Fruit fly (Drosophila melanogaster) whole organism, prepupa: ENCODE measurements around the gene CG43759.

Source experiments
- Blimp-1 ChIP-seq: fragments of 200-800 bp; sonication (Bioruptor generic); optimal IDR thresholded peaks from 3 replicates; lab custom pipeline; 2017; ENCODE audit warnings: missing biosample characterization, missing genetic modification characterization, mild to moderate bottlenecking, moderate library complexity, missing genetic modification reagents
- CG34406 ChIP-seq: fragments of 200-800 bp; sonication (Bioruptor generic); optimal IDR thresholded peaks from 3 replicates; lab custom pipeline; 2016; ENCODE audit warnings: missing biosample characterization, missing genetic modification characterization
- dsx ChIP-seq: fragments of 200-800 bp; optimal IDR thresholded peaks from 3 replicates; lab custom pipeline; 2019; ENCODE audit warnings: missing biosample characterization, mild to moderate bottlenecking, missing genetic modification characterization, moderate library complexity; ENCODE audit not compliant: poor library complexity, severe bottlenecking

- TF ChIP-seq Blimp-1 (GFP tag; lab: Kevin White, UChicago): no peak
- peak; percentile 41 for TF ChIP-seq dsx (GFP tag; lab: Kevin White, UChicago)
- no peak for TF ChIP-seq CG34406 (GFP tag; lab: Kevin White, UChicago)
Observed at dm6 chrX:18897906-18898305, 32.2 kb upstream of the CG43759 start.
